Worm (Caenorhabditis elegans) whole organism, early embryonic: ENCODE results near the gene M01H9.5.

Experiments
- B0310.2 ChIP-seq: sonication (generic microtip); optimal IDR thresholded peaks from 2 replicates; lab custom pipeline; 2016; ENCODE audit warnings: mild to moderate bottlenecking, missing genetic modification characterization, missing compliant biosample characterization
- aly-1 ChIP-seq: sonication (generic microtip); optimal IDR thresholded peaks from 2 replicates; lab custom pipeline; 2016; ENCODE audit warnings: missing genetic modification characterization, missing compliant biosample characterization
- ama-1 ChIP-seq: fragments of 150-350 bp; optimal IDR thresholded peaks from 2 replicates; lab custom pipeline; 2014
- ceh-13 ChIP-seq: fragments of 200-800 bp; sonication (Bioruptor generic); optimal IDR thresholded peaks from 2 replicates; lab custom pipeline; 2018; ENCODE audit warnings: mild to moderate bottlenecking, missing genetic modification characterization, missing compliant biosample characterization
- ceh-36 ChIP-seq: sonication (generic microtip); optimal IDR thresholded peaks from 2 replicates; lab custom pipeline; 2016; ENCODE audit warnings: missing genetic modification characterization, inconsistent platforms, missing compliant biosample characterization
- flt-1 ChIP-seq: fragments of 200-800 bp; sonication (Bioruptor generic); IDR thresholded peaks from 2 replicates; pipeline ENCODE4 v1.3.6; 2022; ENCODE audit warnings: missing genetic modification characterization, missing compliant biosample characterization
- hmg-4 ChIP-seq: fragments of 200-800 bp; sonication (Bioruptor generic); optimal IDR thresholded peaks from 2 replicates; lab custom pipeline; 2018; ENCODE audit warnings: mild to moderate bottlenecking, missing genetic modification characterization, missing compliant biosample characterization
- hnd-1 ChIP-seq: sonication (generic microtip); optimal IDR thresholded peaks from 2 replicates; lab custom pipeline; 2016; ENCODE audit warnings: missing genetic modification characterization, missing compliant biosample characterization
- pes-1 ChIP-seq: fragments of 200-800 bp; sonication (Bioruptor generic); IDR thresholded peaks from 2 replicates; pipeline ENCODE4 v1.3.6; 2022; ENCODE audit warnings: missing genetic modification reagents, missing genetic modification characterization, missing compliant biosample characterization
- sea-1 ChIP-seq: fragments of 200-800 bp; sonication (Bioruptor generic); conservative IDR thresholded peaks from 2 replicates; pipeline ENCODE4 v1.3.6; 2022; ENCODE audit warnings: missing genetic modification characterization, missing compliant biosample characterization
- tbx-11 ChIP-seq: fragments of 200-800 bp; sonication (Bioruptor generic); IDR thresholded peaks from 2 replicates; pipeline ENCODE4 v1.3.6; 2022; ENCODE audit warnings: missing genetic modification characterization, missing compliant biosample characterization
- tbx-37 ChIP-seq: fragments of 200-800 bp; sonication (Bioruptor generic); conservative IDR thresholded peaks from 2 replicates; pipeline ENCODE4 v1.3.6; 2022; ENCODE audit warnings: missing genetic modification reagents, missing genetic modification characterization, missing compliant biosample characterization
- tra-4 ChIP-seq: sonication (generic microtip); optimal IDR thresholded peaks from 2 replicates; lab custom pipeline; 2017; ENCODE audit warnings: missing genetic modification characterization, missing compliant biosample characterization

- TF ChIP-seq tbx-37 (GFP tag; lab: Robert Waterston, UW) (no peak), hmg-4 (GFP tag; lab: Kevin White, UChicago) (no peak), ama-1 (lab: Kevin White, UChicago) (no peak), B0310.2 (no peak), hnd-1 (tag; lab: Kevin White, UChicago) (no peak), pes-1 (GFP tag; lab: Robert Waterston, UW) (no peak), aly-1 (tag; lab: Kevin White, UChicago) (no peak), flt-1 (GFP tag; lab: Robert Waterston, UW) (no peak), ceh-36 (tag; lab: Kevin White, UChicago) (no peak), ceh-13 (GFP tag; lab: Kevin White, UChicago) (no peak), sea-1 (no peak), tbx-11 (GFP tag; lab: Robert Waterston, UW) (no peak), tra-4 (tag; lab: Kevin White, UChicago) (no peak)
These were observed 2.2 kb upstream of the M01H9.5 start, which contains the start of gene M01H9.2 for ce11 chrIV:4463132-4463531.
